Fruit fly (Drosophila melanogaster): ENCODE data around the gene Tre1.

The Tre1 gene

dm6 chrX:5679933-5680667, at the start of gene Tre1, which contains the start of gene Gr5a:
Tre1 (minus strand) TSS chrX:5679977.
Gr5a (plus strand) TSS chrX:5680617.
- TF ChIP-seq tai (GFP tag; optimal IDR thresholded peaks at IDR 0.05) (no peak), N (GFP tag; optimal IDR thresholded peaks at IDR 0.05) (no peak), dmrt93B (GFP tag; optimal IDR thresholded peaks at IDR 0.05) (no peak), ey (GFP tag; optimal IDR thresholded peaks at IDR 0.05) (no peak), GATAd (GFP tag; optimal IDR thresholded peaks at IDR 0.05) (no peak), HLH106 (tag; optimal IDR thresholded peaks at IDR 0.05) (no peak), h (GFP tag; optimal IDR thresholded peaks at IDR 0.05) (no peak), Vsx2 (GFP tag; optimal IDR thresholded peaks at IDR 0.05; ENCODE audit: partially characterized antibody) (no peak), Hr78 (GFP tag; optimal IDR thresholded peaks at IDR 0.05) (no peak), foxo (GFP tag; optimal IDR thresholded peaks at IDR 0.05) (no peak), dl (GFP tag; optimal IDR thresholded peaks at IDR 0.05; ENCODE audit: insufficient read depth in 1 of 2, partially characterized antibody in 2 of 2) (no peak), Myc (optimal IDR thresholded peaks at IDR 0.05) (no peak), jim (GFP tag; optimal IDR thresholded peaks at IDR 0.05) (no peak), pan (optimal IDR thresholded peaks at IDR 0.05) (no peak), CG9705 (GFP tag; optimal IDR thresholded peaks at IDR 0.05) (no peak), CG32264 (GFP tag; optimal IDR thresholded peaks at IDR 0.05) (no peak), rgr (GFP tag; optimal IDR thresholded peaks at IDR 0.05) (no peak), Hr83 (GFP tag; optimal IDR thresholded peaks at IDR 0.05; ENCODE audit: poor library complexity, severe bottlenecking) (no peak), Mio (GFP tag; optimal IDR thresholded peaks at IDR 0.05) (no peak), Jra (GFP tag; optimal IDR thresholded peaks at IDR 0.05) (no peak)

dm6 chrX:5724744-5725185, 45.0 kb upstream of the Tre1 start:
- no peak for TF ChIP-seq Rel (GFP tag; optimal IDR thresholded peaks at IDR 0.05)
- no peak for TF ChIP-seq Rel (tag; optimal IDR thresholded peaks at IDR 0.05)
- peak; percentile 42 for TF ChIP-seq woc (GFP tag; optimal IDR thresholded peaks at IDR 0.05)
- no peak for TF ChIP-seq CG9705 (GFP tag; optimal IDR thresholded peaks at IDR 0.05)
- TF ChIP-seq dmrt93B (GFP tag; optimal IDR thresholded peaks at IDR 0.05), result peak; percentile 38
- TF ChIP-seq Hnf4 (GFP tag; optimal IDR thresholded peaks at IDR 0.05), result peak; percentile 60
- peak; percentile 27 for TF ChIP-seq psq (GFP tag; optimal IDR thresholded peaks at IDR 0.05)
- TF ChIP-seq ey (GFP tag; optimal IDR thresholded peaks at IDR 0.05), result peak; percentile 74
- peak; percentile 69 for TF ChIP-seq rgr (GFP tag; optimal IDR thresholded peaks at IDR 0.05)
- TF ChIP-seq h (GFP tag; optimal IDR thresholded peaks at IDR 0.05), result peak; percentile 70
- peak; percentile 34 for TF ChIP-seq OdsH (GFP tag; optimal IDR thresholded peaks at IDR 0.05)
- TF ChIP-seq br (GFP tag; optimal IDR thresholded peaks at IDR 0.05), result peak; percentile 57
- TF ChIP-seq CrebA (GFP tag; optimal IDR thresholded peaks at IDR 0.05; ENCODE audit: borderline replicate concordance), result no peak
- peak; percentile 70 for TF ChIP-seq fru (GFP tag; optimal IDR thresholded peaks at IDR 0.05)
- TF ChIP-seq foxo (GFP tag; optimal IDR thresholded peaks at IDR 0.05), result peak in 1 of 2 experiments; percentile 76

dm6 chrX:5724151-5724699, 44.4 kb upstream of the Tre1 start:
- no peak for TF ChIP-seq h (GFP tag; optimal IDR thresholded peaks at IDR 0.05)
- no peak for TF ChIP-seq dsf (GFP tag; optimal IDR thresholded peaks at IDR 0.05; ENCODE audit: borderline replicate concordance)
- no peak for TF ChIP-seq Hr83 (GFP tag; optimal IDR thresholded peaks at IDR 0.05; ENCODE audit: poor library complexity, severe bottlenecking)
- TF ChIP-seq Vsx2 (GFP tag; optimal IDR thresholded peaks at IDR 0.05; ENCODE audit: partially characterized antibody), result no peak
- no peak for TF ChIP-seq Jra (GFP tag; optimal IDR thresholded peaks at IDR 0.05)
- no peak for TF ChIP-seq jim (GFP tag; optimal IDR thresholded peaks at IDR 0.05)
- no peak for TF ChIP-seq brk (GFP tag; optimal IDR thresholded peaks at IDR 0.05)
- no peak for TF ChIP-seq pan (optimal IDR thresholded peaks at IDR 0.05)
- TF ChIP-seq GATAd (GFP tag; optimal IDR thresholded peaks at IDR 0.05), result no peak
- TF ChIP-seq br (GFP tag; optimal IDR thresholded peaks at IDR 0.05), result no peak
- TF ChIP-seq psq (GFP tag; optimal IDR thresholded peaks at IDR 0.05), result no peak
- TF ChIP-seq sv (GFP tag; optimal IDR thresholded peaks at IDR 0.05), result no peak
- TF ChIP-seq OdsH (GFP tag; optimal IDR thresholded peaks at IDR 0.05), result no peak

dm6 chrX:5723577-5723976, 43.8 kb upstream of the Tre1 start:
- TF ChIP-seq Jra (GFP tag; optimal IDR thresholded peaks at IDR 0.05) (no peak), Rel (GFP tag; optimal IDR thresholded peaks at IDR 0.05) (no peak), Rel (tag; optimal IDR thresholded peaks at IDR 0.05) (peak; percentile 44)
